Fruit fly (Drosophila melanogaster) whole organism, wandering third instar larva: ENCODE results near the gene h-cup.

Source experiments
- Abd-B ChIP-seq: fragments of >200 bp; optimal IDR thresholded peaks from 2 replicates; lab custom pipeline; 2017; ENCODE audit warnings: missing biosample characterization, missing genetic modification characterization
- CG32264 ChIP-seq: fragments of 200-800 bp; sonication (Bioruptor generic); optimal IDR thresholded peaks from 2 replicates; lab custom pipeline; 2016; ENCODE audit warnings: missing biosample characterization, missing genetic modification characterization
- CG9705 ChIP-seq: fragments of 200-800 bp; sonication (Bioruptor generic); optimal IDR thresholded peaks from 2 replicates; lab custom pipeline; 2018; ENCODE audit warnings: missing biosample characterization, mild to moderate bottlenecking, missing genetic modification characterization
- CrebA ChIP-seq: fragments of 200-800 bp; sonication (Bioruptor generic); optimal IDR thresholded peaks from 2 replicates; lab custom pipeline; 2016; ENCODE audit warnings: missing biosample characterization, mild to moderate bottlenecking, missing genetic modification characterization, borderline replicate concordance
- Dfd ChIP-seq: fragments of >200 bp; optimal IDR thresholded peaks from 2 replicates; lab custom pipeline; 2017; ENCODE audit warnings: missing biosample characterization, missing genetic modification characterization
- Dif ChIP-seq: fragments of 200-275, 200-300 bp; sonication (Bioruptor generic); optimal IDR thresholded peaks from 2 replicates; lab custom pipeline; 2018; ENCODE audit warnings: missing biosample characterization, missing genetic modification characterization; ENCODE audit not compliant: partially characterized antibody
- GATAd ChIP-seq: sonication (Bioruptor generic); optimal IDR thresholded peaks from 2 replicates; lab custom pipeline; 2016; ENCODE audit warnings: missing biosample characterization, missing genetic modification characterization
- HLH106 ChIP-seq: fragments of 200-800 bp; optimal IDR thresholded peaks from 3 replicates; lab custom pipeline; 2019; ENCODE audit warnings: missing biosample characterization, mild to moderate bottlenecking, missing genetic modification characterization, moderate library complexity
- Hnf4 ChIP-seq: fragments of 200-800 bp; sonication (Bioruptor generic); optimal IDR thresholded peaks from 2 replicates; lab custom pipeline; 2016; ENCODE audit warnings: missing biosample characterization, mild to moderate bottlenecking, missing genetic modification characterization
- Hr78 ChIP-seq: fragments of >200 bp; optimal IDR thresholded peaks from 2 replicates; lab custom pipeline; 2017; ENCODE audit warnings: missing biosample characterization, missing genetic modification characterization
- Hr83 ChIP-seq: fragments of 200-300 bp; sonication (Bioruptor generic); optimal IDR thresholded peaks from 2 replicates; lab custom pipeline; 2016; ENCODE audit warnings: missing biosample characterization, mild to moderate bottlenecking, missing genetic modification characterization, moderate library complexity; ENCODE audit not compliant: poor library complexity, severe bottlenecking
- Jra ChIP-seq: sonication (Bioruptor generic); optimal IDR thresholded peaks from 2 replicates; lab custom pipeline; 2016; ENCODE audit warnings: missing biosample characterization, missing genetic modification characterization
- Mio ChIP-seq: sonication (Bioruptor generic); optimal IDR thresholded peaks from 2 replicates; lab custom pipeline; 2016; ENCODE audit warnings: missing biosample characterization, missing genetic modification characterization
- Myc ChIP-seq: fragments of >200 bp; optimal IDR thresholded peaks from 2 replicates; lab custom pipeline; 2017
- N ChIP-seq: fragments of >200 bp; optimal IDR thresholded peaks from 2 replicates; lab custom pipeline; 2018; ENCODE audit warnings: missing biosample characterization, missing external identifiers, missing genetic modification characterization
- OdsH ChIP-seq: fragments of 200-800 bp; sonication (Bioruptor generic); optimal IDR thresholded peaks from 2 replicates; lab custom pipeline; 2016; ENCODE audit warnings: missing biosample characterization, mild to moderate bottlenecking, missing genetic modification characterization
- Rel ChIP-seq, 2 experiments: fragments of 200-800 bp; sonication (Bioruptor generic) in 1 of 2; optimal IDR thresholded peaks; 2 replicates in 1 of 2; 3 replicates in 1 of 2; lab custom pipeline; 2016 to 2019; ENCODE audit warnings: mild to moderate bottlenecking in 2 of 2, missing biosample characterization in 2 of 2, missing genetic modification characterization in 2 of 2, moderate library complexity in 1 of 2
- Sp1 ChIP-seq: fragments of 200-800 bp; sonication (Bioruptor generic); optimal IDR thresholded peaks from 3 replicates; lab custom pipeline; 2019; ENCODE audit warnings: missing biosample characterization, mild to moderate bottlenecking, missing genetic modification characterization, moderate library complexity
- Vsx2 ChIP-seq: fragments of 200-300, 225-300 bp; sonication (Bioruptor generic); optimal IDR thresholded peaks from 2 replicates; lab custom pipeline; 2018; ENCODE audit warnings: missing biosample characterization, missing genetic modification characterization; ENCODE audit not compliant: partially characterized antibody
- br ChIP-seq: fragments of 200-800 bp; sonication (Bioruptor generic); optimal IDR thresholded peaks from 2 replicates; lab custom pipeline; 2016; ENCODE audit warnings: missing biosample characterization, missing genetic modification characterization
- brk ChIP-seq: fragments of 200-800 bp; sonication (Bioruptor generic); optimal IDR thresholded peaks from 2 replicates; lab custom pipeline; 2016; ENCODE audit warnings: missing biosample characterization, mild to moderate bottlenecking, missing genetic modification characterization
- dl ChIP-seq, 2 experiments: fragments of 175-275, 200-275 bp in 1 of 2; fragments of 200-275 bp in 1 of 2; sonication (Bioruptor generic); optimal IDR thresholded peaks; lab custom pipeline; 2018; ENCODE audit warnings: mild to moderate bottlenecking in 2 of 2, missing biosample characterization in 2 of 2, missing genetic modification characterization in 2 of 2, moderate library complexity in 2 of 2; ENCODE audit not compliant: partially characterized antibody in 2 of 2, insufficient read depth in 1 of 2
- dmrt93B ChIP-seq: fragments of 200-800 bp; sonication (Bioruptor generic); optimal IDR thresholded peaks from 2 replicates; lab custom pipeline; 2018; ENCODE audit warnings: missing biosample characterization, mild to moderate bottlenecking, missing genetic modification characterization
- dsf ChIP-seq: sonication (Bioruptor generic); optimal IDR thresholded peaks from 2 replicates; lab custom pipeline; 2016; ENCODE audit warnings: missing biosample characterization, missing genetic modification characterization, borderline replicate concordance
- ey ChIP-seq: fragments of 200-800 bp; sonication (Bioruptor generic); optimal IDR thresholded peaks from 2 replicates; lab custom pipeline; 2016; ENCODE audit warnings: missing biosample characterization, missing genetic modification characterization
- foxo ChIP-seq, 2 experiments: fragments of 200-800 bp; sonication (Bioruptor generic); optimal IDR thresholded peaks; 2 replicates in 1 of 2; 3 replicates in 1 of 2; lab custom pipeline; 2016 to 2017; ENCODE audit warnings: missing biosample characterization in 2 of 2, missing genetic modification characterization in 2 of 2
- fru ChIP-seq: fragments of 200-800 bp; sonication (Bioruptor generic); optimal IDR thresholded peaks from 3 replicates; lab custom pipeline; 2016; ENCODE audit warnings: missing biosample characterization, mild to moderate bottlenecking, missing genetic modification characterization
- h ChIP-seq: fragments of 200-800 bp; sonication (Bioruptor generic); optimal IDR thresholded peaks from 3 replicates; lab custom pipeline; 2016; ENCODE audit warnings: missing biosample characterization, mild to moderate bottlenecking, missing genetic modification characterization
- jim ChIP-seq: fragments of 175-275, 200-325 bp; sonication (Bioruptor generic); optimal IDR thresholded peaks from 2 replicates; lab custom pipeline; 2016; ENCODE audit warnings: missing biosample characterization, mild to moderate bottlenecking, missing genetic modification characterization
- lola ChIP-seq: fragments of >200 bp; optimal IDR thresholded peaks from 2 replicates; lab custom pipeline; 2017; ENCODE audit warnings: missing biosample characterization, missing genetic modification characterization
- pan ChIP-seq: fragments of >200 bp; optimal IDR thresholded peaks from 2 replicates; lab custom pipeline; 2017
- psq ChIP-seq: fragments of 200-800 bp; sonication (Bioruptor generic); optimal IDR thresholded peaks from 3 replicates; lab custom pipeline; 2017; ENCODE audit warnings: missing biosample characterization, mild to moderate bottlenecking, missing genetic modification characterization, moderate library complexity
- rgr ChIP-seq: fragments of 200-800 bp; sonication (Bioruptor generic); optimal IDR thresholded peaks from 3 replicates; lab custom pipeline; 2016; ENCODE audit warnings: missing biosample characterization, mild to moderate bottlenecking, missing genetic modification characterization
- sage ChIP-seq: fragments of 200-800 bp; sonication (Bioruptor generic); optimal IDR thresholded peaks from 2 replicates; lab custom pipeline; 2016; ENCODE audit warnings: missing biosample characterization, mild to moderate bottlenecking, missing genetic modification characterization
- sv ChIP-seq: fragments of 200-800 bp; sonication (Bioruptor generic); optimal IDR thresholded peaks from 3 replicates; lab custom pipeline; 2016; ENCODE audit warnings: missing biosample characterization, missing genetic modification characterization
- tai ChIP-seq: sonication (Bioruptor generic); optimal IDR thresholded peaks from 2 replicates; lab custom pipeline; 2016; ENCODE audit warnings: missing biosample characterization, missing genetic modification characterization
- usp ChIP-seq: fragments of >200 bp; optimal IDR thresholded peaks from 2 replicates; lab custom pipeline; 2017; ENCODE audit warnings: missing biosample characterization, missing genetic modification characterization
- woc ChIP-seq: sonication (Bioruptor generic); optimal IDR thresholded peaks from 2 replicates; lab custom pipeline; 2016; ENCODE audit warnings: missing biosample characterization, mild to moderate bottlenecking, missing genetic modification characterization

Gene h-cup

dm6 chr3R:15356645-15357431 lies 25.9 kb downstream of the h-cup start, which contains the start of the genes Atg4b and Hibch:
Atg4b (minus strand) TSS chr3R:15356924.
Hibch (plus strand) TSS chr3R:15357229.
- TF ChIP-seq rgr (GFP tag; lab: Kevin White, UChicago) (peak; percentile 80), Abd-B (GFP tag; lab: Kevin White, UChicago) (no peak), usp (no peak), CrebA (no peak), Hr83 (GFP tag; lab: Kevin White, UChicago) (no peak), OdsH (GFP tag; lab: Kevin White, UChicago) (peak; percentile 75), Dif (GFP tag; lab: Kevin White, UChicago) (no peak), CG32264 (no peak), GATAd (GFP tag; lab: Kevin White, UChicago) (no peak), sv (GFP tag; lab: Kevin White, UChicago) (peak; percentile 26), br (peak; percentile 57), psq (GFP tag; lab: Kevin White, UChicago) (peak; percentile 73), dsf (GFP tag; lab: Kevin White, UChicago) (no peak), N (no peak), Hnf4 (GFP tag; lab: Kevin White, UChicago) (no peak), pan (lab: Kevin White, UChicago) (no peak), dmrt93B (GFP tag; lab: Kevin White, UChicago) (no peak), lola (GFP tag; lab: Kevin White, UChicago) (no peak), CG9705 (GFP tag; lab: Kevin White, UChicago) (peak; percentile 82), woc (GFP tag; lab: Kevin White, UChicago) (no peak), h (GFP tag; lab: Kevin White, UChicago) (peak; percentile 76), Mio (GFP tag; lab: Kevin White, UChicago) (no peak), fru (GFP tag; lab: Kevin White, UChicago) (peak; percentile 89), ey (GFP tag; lab: Kevin White, UChicago) (peak; percentile 56), sage (GFP tag; lab: Kevin White, UChicago) (no peak), jim (GFP tag; lab: Kevin White, UChicago) (no peak), Jra (GFP tag; lab: Kevin White, UChicago) (no peak), Rel (GFP tag; optimal IDR thresholded peaks at IDR 0.05; lab: Kevin White, UChicago) (no peak), Rel (tag; optimal IDR thresholded peaks at IDR 0.05; lab: Kevin White, UChicago) (peak; percentile 84), Sp1 (peak; percentile 84), HLH106 (tag; lab: Kevin White, UChicago) (peak; percentile 93), foxo (GFP tag; optimal IDR thresholded peaks at IDR 0.05; lab: Kevin White, UChicago) (peak in 1 of 2 experiments; percentile 83), brk (no peak), dl (GFP tag; optimal IDR thresholded peaks at IDR 0.05; lab: Kevin White, UChicago; ENCODE audit: insufficient read depth in 1 of 2, partially characterized antibody in 2 of 2) (no peak), Vsx2 (GFP tag; lab: Kevin White, UChicago) (no peak), Myc (lab: Kevin White, UChicago) (no peak), Hr78 (no peak), tai (GFP tag; lab: Kevin White, UChicago) (no peak), Dfd (no peak)

dm6 chr3R:15356152-15356551 lies 26.6 kb downstream of the h-cup start:
- no peak for TF ChIP-seq GATAd (GFP tag; lab: Kevin White, UChicago)
- no peak for TF ChIP-seq OdsH (GFP tag; lab: Kevin White, UChicago)
- TF ChIP-seq jim (GFP tag; lab: Kevin White, UChicago), result no peak
- TF ChIP-seq dmrt93B (GFP tag; lab: Kevin White, UChicago), result no peak
- TF ChIP-seq rgr (GFP tag; lab: Kevin White, UChicago), result no peak
- no peak for TF ChIP-seq Rel (GFP tag; optimal IDR thresholded peaks at IDR 0.05; lab: Kevin White, UChicago)
- no peak for TF ChIP-seq Rel (tag; optimal IDR thresholded peaks at IDR 0.05; lab: Kevin White, UChicago)
- TF ChIP-seq sage (GFP tag; lab: Kevin White, UChicago), result no peak
- TF ChIP-seq Vsx2 (GFP tag; lab: Kevin White, UChicago), result no peak
- TF ChIP-seq woc (GFP tag; lab: Kevin White, UChicago), result no peak
- TF ChIP-seq dsf (GFP tag; lab: Kevin White, UChicago), result no peak
- no peak for TF ChIP-seq Jra (GFP tag; lab: Kevin White, UChicago)
- no peak for TF ChIP-seq lola (GFP tag; lab: Kevin White, UChicago)
- no peak for TF ChIP-seq Myc (lab: Kevin White, UChicago)
- no peak for TF ChIP-seq ey (GFP tag; lab: Kevin White, UChicago)
- no peak for TF ChIP-seq Dfd
- no peak for TF ChIP-seq Hr78
